Worm (Caenorhabditis elegans) whole organism, midembryonic: ENCODE results near the gene hpo-36.

Experiments used
- T22C8.4 ChIP-seq: fragments of 200-800 bp; sonication (Bioruptor generic); IDR thresholded peaks from 2 replicates; pipeline ENCODE4 v1.3.6; 2022; ENCODE audit warnings: missing genetic modification characterization, missing compliant biosample characterization
- flt-1 ChIP-seq: fragments of 200-800 bp; sonication (Bioruptor generic); IDR thresholded peaks from 2 replicates; pipeline ENCODE4 v1.3.6; 2022; ENCODE audit warnings: missing genetic modification characterization, missing compliant biosample characterization
- med-1 ChIP-seq: sonication (generic microtip); optimal IDR thresholded peaks from 2 replicates; lab custom pipeline; 2017; ENCODE audit warnings: missing genetic modification characterization, mild to moderate bottlenecking, missing compliant biosample characterization, antibody characterized with exemption, missing genetic modification reagents; ENCODE audit not compliant: insufficient read depth
- tab-1 ChIP-seq: fragments of 200-800 bp; sonication (Bioruptor generic); IDR thresholded peaks from 2 replicates; pipeline ENCODE4 v1.3.6; 2022; ENCODE audit warnings: missing genetic modification characterization, missing compliant biosample characterization
- ztf-23 ChIP-seq: fragments of 200-800 bp; sonication (Bioruptor generic); IDR thresholded peaks from 2 replicates; pipeline ENCODE4 v1.3.6; 2022; ENCODE audit warnings: missing genetic modification reagents, missing genetic modification characterization, missing compliant biosample characterization

DNA sequence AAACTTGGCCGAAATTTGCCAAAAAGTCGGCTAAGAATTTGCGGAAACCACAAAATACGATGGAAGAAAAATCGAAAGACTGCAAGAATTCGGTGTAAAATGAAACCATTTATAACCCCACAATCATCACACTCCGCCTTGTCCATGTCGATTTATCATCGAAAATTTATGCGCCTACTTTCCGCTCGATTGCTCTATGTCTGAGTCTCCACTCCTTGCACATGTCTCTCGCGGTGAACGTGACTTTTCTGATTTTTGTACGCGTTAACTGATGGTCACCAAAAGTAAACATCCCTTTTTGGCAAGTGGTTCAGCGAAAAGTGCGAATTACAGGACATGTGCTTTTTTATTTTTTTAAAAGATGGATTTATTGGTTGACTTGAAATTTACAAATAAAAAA, 37.7 kb upstream of the hpo-36 start:
- no peak for TF ChIP-seq tab-1
- no peak for TF ChIP-seq flt-1 (GFP tag; lab: Robert Waterston, UW)
- no peak for TF ChIP-seq T22C8.4 (GFP tag; lab: Robert Waterston, UW)
- no peak for TF ChIP-seq ztf-23 (GFP tag; lab: Robert Waterston, UW)
- TF ChIP-seq med-1 (GFP tag; lab: Kevin White, UChicago) = no peak
